Comparison of ENCODE assay signal across 2 worm cellular contexts in genomic region chrIII:8111347-8111746, ce11.
A peak's percentile ranks its signal among the peaks of the same experiment; 100 is the strongest.
TF ChIP-seq lines count a peak whose summit lies in the region.

No protein-coding gene starts in this region.

TF ChIP-seq in whole organism, L3 larva, 47 proteins besides CTCF, POLR2A, EP300 and RAD21:
- TF ChIP-seq nhr-43 (tag; optimal IDR thresholded peaks at IDR 0.05; lab: Kevin White, UChicago; ENCODE audit: poor library complexity, severe bottlenecking) (peak; percentile 36), unc-62 (GFP tag; optimal IDR thresholded peaks at IDR 0.05; lab: Kevin White, UChicago) (no peak)

TF ChIP-seq in whole organism, L4 larva, 104 proteins besides CTCF, POLR2A, EP300 and RAD21:
- TF ChIP-seq aha-1 (tag; lab: Kevin White, UChicago) (peak; percentile 63), unc-62 (GFP tag; optimal IDR thresholded peaks at IDR 0.05 in 1 of 2; lab: Kevin White, UChicago) (peak in 1 of 2 experiments; percentile 52), unc-62 (tag; optimal IDR thresholded peaks at IDR 0.05; lab: Kevin White, UChicago) (no peak), zfp-2 (tag; optimal IDR thresholded peaks at IDR 0.05; lab: Kevin White, UChicago) (no peak), F10B5.3 (tag; optimal IDR thresholded peaks at IDR 0.05; lab: Kevin White, UChicago) (no peak), nhr-41 (GFP tag; IDR thresholded peaks at IDR 0.05; lab: Robert Waterston, UW) (no peak)
